Fruit fly (Drosophila melanogaster): Measurements from ENCODE around the gene csw.
A peak's percentile ranks its signal among the peaks of the same experiment; 100 is the strongest.

Gene csw

DNA sequence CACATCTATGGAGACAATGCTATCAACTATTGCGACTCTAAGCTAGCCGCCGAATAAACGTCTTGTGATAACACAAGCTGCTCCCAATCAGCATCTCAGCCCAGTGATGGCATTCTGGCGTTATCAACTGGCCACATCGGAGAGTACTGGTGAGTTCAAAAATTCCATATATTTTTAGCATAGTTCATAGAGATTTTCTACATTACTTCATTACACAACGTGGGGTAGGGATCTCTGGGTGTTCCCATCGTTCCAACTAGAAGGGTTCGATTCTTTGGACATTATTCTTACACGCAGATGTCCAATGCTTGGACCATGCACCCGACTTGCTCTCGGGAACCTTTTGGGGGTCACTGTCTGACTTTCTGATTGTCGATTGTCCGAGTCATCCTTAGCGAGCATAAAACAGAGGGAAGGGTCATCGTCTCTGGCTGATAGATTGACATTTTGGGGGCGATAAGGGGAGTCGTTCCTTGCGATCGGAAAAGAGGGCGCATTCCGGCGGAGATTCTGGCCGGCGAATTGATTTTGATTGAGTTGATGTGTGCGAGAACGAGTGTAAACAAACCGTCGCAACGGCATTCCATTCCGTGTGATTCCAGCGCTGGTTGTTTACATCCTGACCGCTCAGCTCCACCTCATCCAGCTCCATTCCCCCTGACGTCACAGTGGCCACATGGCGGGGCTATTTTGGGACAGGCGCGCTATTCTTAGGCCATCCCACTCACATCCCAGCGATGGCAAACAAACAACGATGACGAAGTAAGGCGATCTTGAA, 68.3 kb downstream of the csw start, which contains the start of the genes Cyp4d1 and CG3630:
Gene Cyp4d1, minus strand, starts transcription at position 51 of the 778 bp plus-strand sequence.
Gene CG3630, plus strand, starts transcription at position 67 of the 778 bp plus-strand sequence.
- peak; percentile 44 for TF ChIP-seq noc (tag; optimal IDR thresholded peaks at IDR 0.05)

dm6 chrX:2163358-2163757, 69.3 kb downstream of the csw start:
- TF ChIP-seq noc (tag; optimal IDR thresholded peaks at IDR 0.05), result no peak

All from whole organism, larva.